Fruit fly (Drosophila melanogaster) whole organism, prepupa: ENCODE results near the gene gl.

Source experiments
- Blimp-1 ChIP-seq: fragments of 200-800 bp; sonication (Bioruptor generic); optimal IDR thresholded peaks from 3 replicates; lab custom pipeline; 2017; ENCODE audit warnings: missing biosample characterization, missing genetic modification characterization, mild to moderate bottlenecking, moderate library complexity, missing genetic modification reagents
- CG11294 ChIP-seq: fragments of 200-800 bp; sonication (Bioruptor generic); IDR thresholded peaks from 2 replicates; pipeline ENCODE4 v1.3.6; 2022; ENCODE audit warnings: missing biosample characterization, missing genetic modification characterization
- CG11902 ChIP-seq: fragments of 200-800 bp; sonication (Bioruptor generic); optimal IDR thresholded peaks from 3 replicates; lab custom pipeline; 2016; ENCODE audit warnings: missing biosample characterization, missing genetic modification characterization
- CG15336 ChIP-seq: fragments of 200-800 bp; sonication (Bioruptor generic); IDR thresholded peaks from 2 replicates; pipeline ENCODE4 v1.3.6; 2022; ENCODE audit warnings: missing biosample characterization, missing genetic modification characterization
- CG1621 ChIP-seq: fragments of 200-800 bp; sonication (Bioruptor generic); optimal IDR thresholded peaks from 3 replicates; lab custom pipeline; 2018; ENCODE audit warnings: missing biosample characterization, mild to moderate bottlenecking, missing genetic modification characterization
- CG16779 ChIP-seq: fragments of 200-800 bp; sonication (Bioruptor generic); optimal IDR thresholded peaks from 3 replicates; lab custom pipeline; 2017; ENCODE audit warnings: missing biosample characterization, mild to moderate bottlenecking, missing genetic modification characterization
- CG31627 ChIP-seq: fragments of 200-800 bp; sonication (Bioruptor generic); optimal IDR thresholded peaks from 3 replicates; lab custom pipeline; 2016; ENCODE audit warnings: missing biosample characterization, missing genetic modification characterization
- CG32006 ChIP-seq: fragments of 200-800 bp; sonication (Bioruptor generic); optimal IDR thresholded peaks from 3 replicates; lab custom pipeline; 2017; ENCODE audit warnings: missing biosample characterization, mild to moderate bottlenecking, missing genetic modification characterization
- CG34406 ChIP-seq: fragments of 200-800 bp; sonication (Bioruptor generic); optimal IDR thresholded peaks from 3 replicates; lab custom pipeline; 2016; ENCODE audit warnings: missing biosample characterization, missing genetic modification characterization
- CG3919 ChIP-seq: fragments of 200-800 bp; sonication (Bioruptor generic); optimal IDR thresholded peaks from 3 replicates; lab custom pipeline; 2016; ENCODE audit warnings: missing biosample characterization, missing genetic modification characterization
- CG6163 ChIP-seq: fragments of 200-800 bp; sonication (Bioruptor generic); IDR thresholded peaks from 3 replicates; pipeline ENCODE4 v1.3.6; 2022; ENCODE audit warnings: missing biosample characterization, missing genetic modification characterization
- CG6276 ChIP-seq: fragments of 200-800 bp; sonication (Bioruptor generic); optimal IDR thresholded peaks from 2 replicates; lab custom pipeline; 2017; ENCODE audit warnings: missing biosample characterization, mild to moderate bottlenecking, missing genetic modification characterization
- CG6792 ChIP-seq: fragments of 200-800 bp; sonication (Bioruptor generic); optimal IDR thresholded peaks from 3 replicates; lab custom pipeline; 2016; ENCODE audit warnings: missing biosample characterization, missing genetic modification characterization
- CG6808 ChIP-seq: fragments of 200-800 bp; sonication (Bioruptor generic); optimal IDR thresholded peaks from 3 replicates; lab custom pipeline; 2017; ENCODE audit warnings: missing biosample characterization, missing genetic modification characterization, mild to moderate bottlenecking, moderate library complexity, missing genetic modification reagents
- CG6854 ChIP-seq: fragments of 200-800 bp; sonication (Bioruptor generic); optimal IDR thresholded peaks from 2 replicates; lab custom pipeline; 2017; ENCODE audit warnings: missing biosample characterization, mild to moderate bottlenecking, missing genetic modification characterization
- CG7368 ChIP-seq: fragments of 200-800 bp; sonication (Bioruptor generic); optimal IDR thresholded peaks from 3 replicates; lab custom pipeline; 2016; ENCODE audit warnings: missing biosample characterization, missing genetic modification characterization
- CG8319 ChIP-seq: fragments of 200-800 bp; sonication (Bioruptor generic); optimal IDR thresholded peaks from 3 replicates; lab custom pipeline; 2016; ENCODE audit warnings: missing biosample characterization, missing genetic modification characterization
- CG8632 ChIP-seq: fragments of 200-800 bp; sonication (Bioruptor generic); optimal IDR thresholded peaks from 3 replicates; lab custom pipeline; 2016; ENCODE audit warnings: missing biosample characterization, missing genetic modification characterization
- CG9139 ChIP-seq: fragments of 200-800 bp; sonication (Bioruptor generic); optimal IDR thresholded peaks from 3 replicates; lab custom pipeline; 2017; ENCODE audit warnings: missing biosample characterization, mild to moderate bottlenecking, missing genetic modification characterization
- Eip78C ChIP-seq: fragments of 200-800 bp; sonication (Bioruptor generic); peaks from one replicate; lab custom pipeline; 2016; ENCODE audit warnings: missing biosample characterization, missing genetic modification characterization
- Eip93F ChIP-seq: fragments of 200-800 bp; sonication (Bioruptor generic); optimal IDR thresholded peaks from 2 replicates; lab custom pipeline; 2016; ENCODE audit warnings: missing biosample characterization, mild to moderate bottlenecking, missing genetic modification characterization
- Ets21C ChIP-seq: fragments of 200-800 bp; sonication (Bioruptor generic); optimal IDR thresholded peaks from 3 replicates; lab custom pipeline; 2016; ENCODE audit warnings: missing biosample characterization, missing genetic modification characterization
- Ets96B ChIP-seq: fragments of 200-800 bp; optimal IDR thresholded peaks from 2 replicates; lab custom pipeline; 2019; ENCODE audit warnings: missing biosample characterization, mild to moderate bottlenecking, missing genetic modification characterization, moderate library complexity
- Hr38 ChIP-seq: sonication (Bioruptor generic); optimal IDR thresholded peaks from 2 replicates; lab custom pipeline; 2016; ENCODE audit warnings: missing biosample characterization, missing genetic modification characterization
- Hr39 ChIP-seq: fragments of 200-800 bp; sonication (Bioruptor generic); optimal IDR thresholded peaks from 2 replicates; lab custom pipeline; 2016; ENCODE audit warnings: missing biosample characterization, missing genetic modification characterization
- Hr4 ChIP-seq: fragments of 200-800 bp; sonication (Bioruptor generic); optimal IDR thresholded peaks from 3 replicates; lab custom pipeline; 2016; ENCODE audit warnings: missing biosample characterization, missing genetic modification characterization
- Lpt ChIP-seq: fragments of 200-800 bp; sonication (Bioruptor generic); optimal IDR thresholded peaks from 3 replicates; lab custom pipeline; 2016; ENCODE audit warnings: missing biosample characterization, missing genetic modification characterization
- Met ChIP-seq: fragments of 200-800 bp; sonication (Bioruptor generic); optimal IDR thresholded peaks from 3 replicates; lab custom pipeline; 2016; ENCODE audit warnings: missing biosample characterization, missing genetic modification characterization
- OdsH ChIP-seq: fragments of 200-800 bp; sonication (Bioruptor generic); optimal IDR thresholded peaks from 3 replicates; lab custom pipeline; 2016; ENCODE audit warnings: missing biosample characterization, missing genetic modification characterization
- Smox ChIP-seq: fragments of 200-800 bp; sonication (Bioruptor generic); optimal IDR thresholded peaks from 3 replicates; lab custom pipeline; 2016; ENCODE audit warnings: missing biosample characterization, missing genetic modification characterization
- Sox102F ChIP-seq: fragments of 200-800 bp; sonication (Bioruptor generic); optimal IDR thresholded peaks from 2 replicates; lab custom pipeline; 2016; ENCODE audit warnings: missing biosample characterization, mild to moderate bottlenecking, missing genetic modification characterization
- achi ChIP-seq: fragments of 200-800 bp; sonication (Bioruptor generic); optimal IDR thresholded peaks from 3 replicates; lab custom pipeline; 2016; ENCODE audit warnings: missing biosample characterization, missing genetic modification characterization
- cyc ChIP-seq: fragments of 200-800 bp; sonication (Bioruptor generic); optimal IDR thresholded peaks from 3 replicates; lab custom pipeline; 2016; ENCODE audit warnings: missing biosample characterization, missing genetic modification characterization
- dac ChIP-seq: fragments of 200-800 bp; sonication (Bioruptor generic); optimal IDR thresholded peaks from 2 replicates; lab custom pipeline; 2017; ENCODE audit warnings: missing biosample characterization, mild to moderate bottlenecking, missing genetic modification characterization
- eg ChIP-seq: fragments of 200-800 bp; sonication (Bioruptor generic); IDR thresholded peaks from 3 replicates; pipeline ENCODE4 v1.3.6; 2022; ENCODE audit warnings: missing biosample characterization, missing genetic modification characterization
- fd85E ChIP-seq: fragments of 200-800 bp; sonication (Bioruptor generic); optimal IDR thresholded peaks from 3 replicates; lab custom pipeline; 2016; ENCODE audit warnings: missing biosample characterization, missing genetic modification characterization
- fkh ChIP-seq: fragments of 200-800 bp; sonication (Bioruptor generic); optimal IDR thresholded peaks from 3 replicates; lab custom pipeline; 2017; ENCODE audit warnings: missing biosample characterization, mild to moderate bottlenecking, missing genetic modification characterization, moderate library complexity
- lz ChIP-seq: fragments of 200-800 bp; sonication (Bioruptor generic); optimal IDR thresholded peaks from 3 replicates; lab custom pipeline; 2016; ENCODE audit warnings: missing biosample characterization, missing genetic modification characterization
- net ChIP-seq: fragments of 200-800 bp; sonication (Bioruptor generic); optimal IDR thresholded peaks from 3 replicates; lab custom pipeline; 2016; ENCODE audit warnings: missing biosample characterization, missing genetic modification characterization
- pdm3 ChIP-seq: fragments of 200-800 bp; sonication (Bioruptor generic); optimal IDR thresholded peaks from 3 replicates; lab custom pipeline; 2016; ENCODE audit warnings: missing biosample characterization, missing genetic modification characterization
- salr ChIP-seq, 2 experiments: fragments of 200-800 bp; sonication (Bioruptor generic); optimal IDR thresholded peaks; 3 replicates each; lab custom pipeline; 2016 to 2018; ENCODE audit warnings: missing biosample characterization in 2 of 2, missing genetic modification characterization in 2 of 2, mild to moderate bottlenecking in 1 of 2
- spab ChIP-seq: fragments of 200-800 bp; sonication (Bioruptor generic); optimal IDR thresholded peaks from 2 replicates; lab custom pipeline; 2017; ENCODE audit warnings: missing biosample characterization, mild to moderate bottlenecking, missing genetic modification characterization, missing genetic modification reagents
- ss ChIP-seq, 2 experiments: fragments of 200-800 bp; sonication (Bioruptor generic); optimal IDR thresholded peaks; 2 replicates in 1 of 2; 3 replicates in 1 of 2; lab custom pipeline; 2017 to 2018; ENCODE audit warnings: mild to moderate bottlenecking in 2 of 2, missing biosample characterization in 2 of 2, missing genetic modification characterization in 2 of 2, moderate library complexity in 1 of 2
- svp ChIP-seq: fragments of 200-800 bp; sonication (Bioruptor generic); peaks from one replicate; lab custom pipeline; 2016; ENCODE audit warnings: missing biosample characterization, missing genetic modification characterization
- topi ChIP-seq: fragments of 200-800 bp; sonication (Bioruptor generic); optimal IDR thresholded peaks from 3 replicates; lab custom pipeline; 2016; ENCODE audit warnings: missing biosample characterization, missing genetic modification characterization

The gl gene

DNA sequence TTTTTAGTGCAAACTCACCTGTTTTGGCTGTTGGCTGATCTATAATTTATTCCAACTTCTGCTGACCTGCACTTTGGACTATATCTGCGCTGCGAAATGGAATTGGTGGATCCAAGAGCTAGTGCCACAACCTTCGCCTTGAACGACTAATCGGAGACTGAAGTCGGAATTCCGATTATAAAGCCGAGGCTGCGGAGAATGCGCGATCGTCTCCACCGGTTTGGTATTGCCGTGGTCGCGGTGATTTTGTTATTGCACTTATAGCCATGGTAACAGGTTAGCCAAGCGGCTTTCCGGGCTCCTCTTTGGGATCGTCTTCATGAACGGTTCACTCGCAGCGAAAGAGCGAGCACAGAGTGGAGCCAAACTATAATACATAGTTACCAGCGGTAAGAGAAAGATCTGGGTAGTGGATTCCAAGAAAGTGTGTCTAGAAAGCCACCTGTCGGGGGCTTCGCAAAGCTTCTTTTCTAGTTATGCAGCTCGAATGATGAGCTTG lies 8.5 kb upstream of the gl start, which contains the start of gene CG7675 (continued):
- TF ChIP-seq CG6854 (GFP tag; lab: Kevin White, UChicago) (peak; percentile 73), CG6163 (GFP tag; lab: Robert Waterston, UW) (peak; percentile 25; the same call in 2 of the 3 replicates), CG9139 (peak; percentile 78), fd85E (GFP tag; lab: Kevin White, UChicago) (no peak), achi (GFP tag; lab: Kevin White, UChicago) (peak; percentile 13), CG3919 (peak; percentile 47), lz (GFP tag; lab: Kevin White, UChicago) (no peak)
- TF ChIP-seq, all 60 proteins: peak for 24

DNA sequence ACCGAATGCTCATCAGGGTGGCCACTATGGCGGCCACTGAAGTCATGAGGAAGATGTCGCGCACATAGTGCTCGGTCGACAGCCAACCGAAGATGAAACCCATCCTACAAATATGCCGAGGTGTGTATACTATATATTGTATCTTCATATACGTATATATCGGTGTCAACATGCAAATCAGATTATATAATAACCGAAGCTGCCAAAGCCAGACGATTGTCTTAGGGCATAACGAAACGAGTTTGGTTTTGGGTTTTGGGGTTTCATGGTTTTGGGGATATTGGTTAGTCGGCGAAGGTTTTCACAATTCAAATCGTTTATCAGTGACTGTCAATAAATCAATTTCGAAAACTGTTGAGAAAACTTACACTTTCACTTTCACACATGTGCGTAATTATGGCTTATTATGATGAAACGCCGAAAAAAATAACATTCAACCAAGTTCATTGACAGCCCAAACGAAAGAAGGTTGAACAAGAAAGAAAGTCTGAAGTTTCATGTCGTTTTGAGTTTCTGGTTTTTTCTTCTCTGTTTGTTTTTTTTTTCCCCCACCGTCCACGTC lies 7.8 kb upstream of the gl start:
- TF ChIP-seq CG9139, result no peak
- no peak for TF ChIP-seq CG6276 (GFP tag; lab: Kevin White, UChicago)
- TF ChIP-seq Ets21C (GFP tag; lab: Kevin White, UChicago), result no peak
- TF ChIP-seq Lpt (GFP tag; lab: Kevin White, UChicago), result no peak
- TF ChIP-seq Eip78C (GFP tag; lab: Kevin White, UChicago), result peak; percentile 28
- TF ChIP-seq CG8319 (GFP tag; lab: Kevin White, UChicago), result no peak
- TF ChIP-seq CG8632 (GFP tag; lab: Kevin White, UChicago), result no peak
- no peak for TF ChIP-seq Smox (GFP tag; lab: Kevin White, UChicago)
- TF ChIP-seq CG11902 (GFP tag; lab: Kevin White, UChicago), result no peak
- peak; percentile 73 for TF ChIP-seq Blimp-1 (GFP tag; lab: Kevin White, UChicago)
- TF ChIP-seq Sox102F (GFP tag; lab: Kevin White, UChicago), result no peak
- TF ChIP-seq, all 60 proteins: peak for 2

DNA sequence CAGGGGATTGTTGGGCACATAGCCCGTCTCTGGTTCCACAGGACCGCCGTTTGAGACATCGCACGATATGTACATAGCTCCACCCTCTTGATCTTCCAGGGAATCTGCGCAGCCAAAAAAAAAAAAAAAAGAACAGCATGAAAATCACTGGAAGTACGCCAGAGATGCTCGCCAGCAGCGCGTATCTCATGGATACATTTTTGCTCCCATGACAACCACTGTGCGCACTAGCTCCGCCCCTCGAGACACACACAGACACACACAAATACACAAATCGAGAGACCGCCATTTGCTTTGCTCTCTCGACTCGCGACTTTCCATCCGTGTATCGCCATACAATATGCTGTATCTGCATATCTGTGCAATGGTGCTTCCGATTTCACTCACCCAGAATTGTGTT lies 1.2 kb downstream of the gl start:
- TF ChIP-seq CG6792 (no peak), CG3919 (peak; percentile 33), Hr39 (GFP tag; lab: Kevin White, UChicago) (no peak), CG11294 (GFP tag; lab: Robert Waterston, UW) (no peak), CG9139 (no peak), Ets21C (GFP tag; lab: Kevin White, UChicago) (no peak), eg (GFP tag; lab: Robert Waterston, UW) (peak; percentile 82), cyc (GFP tag; lab: Kevin White, UChicago) (no peak), Hr38 (GFP tag; lab: Kevin White, UChicago) (no peak), CG34406 (peak; percentile 5), CG32006 (GFP tag; lab: Kevin White, UChicago) (no peak), achi (GFP tag; lab: Kevin White, UChicago) (peak; percentile 42), CG11902 (GFP tag; lab: Kevin White, UChicago) (no peak), dac (no peak), ss (GFP tag; optimal IDR thresholded peaks at IDR 0.05; lab: Kevin White, UChicago) (no peak), spab (GFP tag; lab: Kevin White, UChicago) (no peak), Ets96B (tag; lab: Kevin White, UChicago) (peak; percentile 12), CG8319 (GFP tag; lab: Kevin White, UChicago) (no peak), topi (GFP tag; lab: Kevin White, UChicago) (no peak), CG8632 (GFP tag; lab: Kevin White, UChicago) (peak; percentile 22), svp (GFP tag; lab: Kevin White, UChicago) (no peak), OdsH (GFP tag; lab: Kevin White, UChicago) (peak; percentile 44), CG6808 (GFP tag; lab: Kevin White, UChicago) (no peak), Eip93F (GFP tag; lab: Kevin White, UChicago) (no peak), CG1621 (tag; lab: Kevin White, UChicago) (no peak), Met (GFP tag; lab: Kevin White, UChicago) (peak; percentile 32), CG16779 (tag; lab: Kevin White, UChicago) (no peak), CG6854 (GFP tag; lab: Kevin White, UChicago) (no peak), CG6163 (GFP tag; lab: Robert Waterston, UW) (peak; percentile 70), CG7368 (GFP tag; lab: Kevin White, UChicago) (peak; percentile 31), Lpt (GFP tag; lab: Kevin White, UChicago) (no peak), lz (GFP tag; lab: Kevin White, UChicago) (peak; percentile 27), pdm3 (GFP tag; lab: Kevin White, UChicago) (peak; percentile 31), fkh (GFP tag; lab: Kevin White, UChicago) (no peak), net (GFP tag; lab: Kevin White, UChicago) (peak; percentile 50), CG31627 (GFP tag; lab: Kevin White, UChicago) (no peak), Eip78C (GFP tag; lab: Kevin White, UChicago) (peak; percentile 80), CG15336 (0 out of 2 replicates have a peak, but pooled peaks have one; percentile 26), Hr4 (peak; percentile 49), salr (GFP tag; optimal IDR thresholded peaks at IDR 0.05; lab: Kevin White, UChicago) (peak in 1 of 2 experiments; percentile 19)
